Worm (Caenorhabditis elegans): ENCODE measurements around the gene str-225.

DNA sequence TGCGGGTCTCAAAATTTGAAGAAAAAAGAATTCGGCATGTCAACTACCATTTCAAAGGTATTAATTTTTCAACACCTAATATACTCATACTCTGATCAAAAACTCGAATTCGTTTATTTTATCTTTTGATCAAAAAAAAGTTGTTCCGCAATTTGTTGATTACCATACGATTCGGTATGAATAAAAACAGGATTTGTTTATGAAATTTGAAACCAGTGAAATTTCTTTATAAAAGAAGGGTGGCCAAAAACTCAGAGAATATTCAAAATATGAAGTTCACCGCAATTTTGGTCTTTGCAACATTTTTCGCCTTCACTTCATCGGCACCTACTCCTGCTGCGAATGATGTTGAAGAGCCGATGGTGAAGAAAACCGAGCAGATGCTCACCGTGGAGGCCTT, 5.6 kb upstream of the str-225 start, which contains the start of the genes C07G3.8 and C07G3.10:
- TF ChIP-seq tbx-37 (GFP tag; conservative IDR thresholded peaks at IDR 0.05) (no peak), ama-1 (optimal IDR thresholded peaks at IDR 0.05) (no peak), ceh-36 (tag; optimal IDR thresholded peaks at IDR 0.05) (no peak), sea-1 (GFP tag; conservative IDR thresholded peaks at IDR 0.05) (no peak), tbx-11 (GFP tag; IDR thresholded peaks at IDR 0.05) (no peak), hmbx-1 (tag; optimal IDR thresholded peaks at IDR 0.05) (no peak)

Measured in whole organism, early embryonic.